Worm (Caenorhabditis elegans) whole organism, young adult: Measurements from ENCODE around the gene cut-6.

ENCODE experiments used
- F49E8.2 ChIP-seq: sonication (generic microtip); optimal IDR thresholded peaks from 3 replicates; lab custom pipeline; 2017; ENCODE audit warnings: missing genetic modification characterization, mild to moderate bottlenecking, missing compliant biosample characterization, antibody characterized with exemption, moderate library complexity; ENCODE audit not compliant: insufficient read depth
- ZK185.1 ChIP-seq: sonication (generic microtip); optimal IDR thresholded peaks from 2 replicates; lab custom pipeline; 2016; ENCODE audit warnings: mild to moderate bottlenecking, missing genetic modification characterization, missing compliant biosample characterization; ENCODE audit not compliant: poor library complexity, severe bottlenecking
- ztf-25 ChIP-seq: fragments of 200-800 bp; sonication (Bioruptor generic); IDR thresholded peaks from 2 replicates; pipeline ENCODE4 v1.3.6; 2022; ENCODE audit warnings: missing genetic modification reagents, missing genetic modification characterization, missing compliant biosample characterization
- ztf-28 ChIP-seq: fragments of 200-800 bp; sonication (Bioruptor generic); IDR thresholded peaks from 2 replicates; pipeline ENCODE4 v1.3.6; 2022; ENCODE audit warnings: missing genetic modification reagents, missing genetic modification characterization, missing compliant biosample characterization

- TF ChIP-seq F49E8.2 (no peak), ztf-25 (GFP tag; lab: Robert Waterston, UW) (no peak), ZK185.1 (tag; lab: Kevin White, UChicago) (no peak), ztf-28 (no peak)
Measured at ce11 chrIII:10867086-10867485, 44.2 kb upstream of the cut-6 start.
